Worm (Caenorhabditis elegans) whole organism, L2 larva: ENCODE measurements around the gene ins-13.
A peak's percentile ranks its signal among the peaks of the same experiment; 100 is the strongest.

Experiments
- F13H6.1 ChIP-seq: sonication (generic microtip); optimal IDR thresholded peaks from 2 replicates; lab custom pipeline; 2016; ENCODE audit warnings: missing genetic modification characterization, missing compliant biosample characterization
- R02D3.7 ChIP-seq: fragments of 150-350 bp; optimal IDR thresholded peaks from 2 replicates; lab custom pipeline; 2014; ENCODE audit warnings: missing biosample characterization, missing genetic modification characterization
- Y55F3AM.14 ChIP-seq: fragments of 200-800 bp; sonication (Bioruptor generic); optimal IDR thresholded peaks from 2 replicates; lab custom pipeline; 2018; ENCODE audit warnings: mild to moderate bottlenecking, missing genetic modification characterization, missing compliant biosample characterization
- ZK546.5 ChIP-seq: sonication (generic microtip); optimal IDR thresholded peaks from 2 replicates; lab custom pipeline; 2017; ENCODE audit warnings: missing biosample characterization, missing genetic modification characterization
- alr-1 ChIP-seq: fragments of 150-350 bp; optimal IDR thresholded peaks from 2 replicates; lab custom pipeline; 2014; ENCODE audit warnings: missing biosample characterization, missing genetic modification characterization
- aly-2 ChIP-seq: fragments of 150-350 bp; optimal IDR thresholded peaks from 2 replicates; lab custom pipeline; 2014; ENCODE audit warnings: missing biosample characterization, missing genetic modification characterization
- blmp-1 ChIP-seq: sonication (generic microtip); optimal IDR thresholded peaks from 2 replicates; lab custom pipeline; 2017; ENCODE audit warnings: missing genetic modification characterization, mild to moderate bottlenecking, missing compliant biosample characterization, antibody characterized with exemption, moderate library complexity; ENCODE audit not compliant: insufficient read depth
- ceh-16 ChIP-seq: fragments of 150-350 bp; optimal IDR thresholded peaks from 2 replicates; lab custom pipeline; 2014; ENCODE audit warnings: missing biosample characterization, missing genetic modification characterization
- crh-2 ChIP-seq: sonication (generic microtip); optimal IDR thresholded peaks from 2 replicates; lab custom pipeline; 2017; ENCODE audit warnings: missing biosample characterization, missing genetic modification characterization
- dmd-4 ChIP-seq: sonication (generic microtip); optimal IDR thresholded peaks from 2 replicates; lab custom pipeline; 2017; ENCODE audit warnings: missing biosample characterization, missing genetic modification characterization
- egl-27 ChIP-seq: sonication (generic microtip); optimal IDR thresholded peaks from 3 replicates; lab custom pipeline; 2017; ENCODE audit warnings: missing biosample characterization, missing genetic modification reagents, missing genetic modification characterization
- fos-1 ChIP-seq: fragments of 150-350 bp; optimal IDR thresholded peaks from 2 replicates; lab custom pipeline; 2014; ENCODE audit warnings: missing biosample characterization, missing genetic modification characterization
- gmeb-1 ChIP-seq: fragments of 150-350 bp; optimal IDR thresholded peaks from 2 replicates; lab custom pipeline; 2014; ENCODE audit warnings: missing biosample characterization, missing genetic modification characterization
- lin-39 ChIP-seq: fragments of 150-350 bp; optimal IDR thresholded peaks from 2 replicates; lab custom pipeline; 2014; ENCODE audit warnings: missing biosample characterization, missing genetic modification reagents, missing genetic modification characterization
- lsy-2 ChIP-seq, 2 experiments: fragments of 150-350 bp in 1 of 2; sonication (generic microtip) in 1 of 2; optimal IDR thresholded peaks; 2 replicates each; lab custom pipeline; 2014 to 2017; ENCODE audit warnings: missing biosample characterization in 2 of 2, missing genetic modification characterization in 2 of 2
- mab-5 ChIP-seq: fragments of 150-350 bp; optimal IDR thresholded peaks from 2 replicates; lab custom pipeline; 2014; ENCODE audit warnings: missing biosample characterization, missing genetic modification characterization
- mbf-1 ChIP-seq: sonication (generic microtip); optimal IDR thresholded peaks from 2 replicates; lab custom pipeline; 2017; ENCODE audit warnings: missing biosample characterization, missing genetic modification characterization
- mdl-1 ChIP-seq, 2 experiments: fragments of 150-350 bp in 1 of 2; sonication (generic microtip) in 1 of 2; optimal IDR thresholded peaks; 2 replicates each; lab custom pipeline; 2017; ENCODE audit warnings: missing biosample characterization in 2 of 2, missing genetic modification characterization in 2 of 2
- nhr-10 ChIP-seq: sonication (generic microtip); optimal IDR thresholded peaks from 2 replicates; lab custom pipeline; 2017; ENCODE audit warnings: missing biosample characterization, missing genetic modification characterization
- nhr-129 ChIP-seq: fragments of 150-350 bp; optimal IDR thresholded peaks from 2 replicates; lab custom pipeline; 2014; ENCODE audit warnings: missing biosample characterization, missing genetic modification characterization
- nhr-21 ChIP-seq: fragments of 150-350 bp; optimal IDR thresholded peaks from 2 replicates; lab custom pipeline; 2014; ENCODE audit warnings: missing biosample characterization, missing genetic modification characterization
- nhr-23 ChIP-seq: fragments of 150-350 bp; optimal IDR thresholded peaks from 2 replicates; lab custom pipeline; 2014; ENCODE audit warnings: missing biosample characterization, missing genetic modification reagents, missing genetic modification characterization
- nhr-25 ChIP-seq: fragments of 150-350 bp; sonication (generic microtip); optimal IDR thresholded peaks from 3 replicates; lab custom pipeline; 2014; ENCODE audit warnings: missing biosample characterization, missing genetic modification characterization
- nhr-6 ChIP-seq: fragments of 150-350 bp; optimal IDR thresholded peaks from 2 replicates; lab custom pipeline; 2014; ENCODE audit warnings: missing biosample characterization, missing genetic modification characterization
- nhr-77 ChIP-seq: fragments of 150-350 bp; optimal IDR thresholded peaks from 2 replicates; lab custom pipeline; 2014; ENCODE audit warnings: missing biosample characterization, missing genetic modification characterization
- sem-4 ChIP-seq: fragments of 150-350 bp; optimal IDR thresholded peaks from 2 replicates; lab custom pipeline; 2014; ENCODE audit warnings: missing biosample characterization, missing genetic modification reagents, missing genetic modification characterization
- skn-1 ChIP-seq: sonication (generic microtip); optimal IDR thresholded peaks from 2 replicates; lab custom pipeline; 2017; ENCODE audit warnings: missing biosample characterization, missing genetic modification characterization
- sma-3 ChIP-seq: sonication (generic microtip); optimal IDR thresholded peaks from 2 replicates; lab custom pipeline; 2016; ENCODE audit warnings: missing genetic modification reagents, missing genetic modification characterization, missing compliant biosample characterization
- sma-9 ChIP-seq, 2 experiments: fragments of 150-350 bp in 1 of 2; sonication (generic microtip) in 1 of 2; optimal IDR thresholded peaks; 2 replicates each; lab custom pipeline; 2014 to 2016; ENCODE audit warnings: missing genetic modification characterization in 2 of 2, mild to moderate bottlenecking in 1 of 2, missing biosample characterization in 1 of 2, missing compliant biosample characterization in 1 of 2, missing genetic modification reagents in 1 of 2, moderate library complexity in 1 of 2
- snpc-4 ChIP-seq: fragments of 150-350 bp; optimal IDR thresholded peaks from 2 replicates; lab custom pipeline; 2014; ENCODE audit warnings: missing biosample characterization, missing genetic modification characterization
- unc-39 ChIP-seq: fragments of 150-350 bp; optimal IDR thresholded peaks from 2 replicates; lab custom pipeline; 2014; ENCODE audit warnings: missing biosample characterization, missing genetic modification characterization
- unc-62 ChIP-seq: fragments of 150-350 bp; optimal IDR thresholded peaks from 2 replicates; lab custom pipeline; 2014; ENCODE audit warnings: missing biosample characterization, missing genetic modification reagents, missing genetic modification characterization
- zag-1 ChIP-seq: fragments of 150-350 bp; optimal IDR thresholded peaks from 2 replicates; lab custom pipeline; 2014; ENCODE audit warnings: missing biosample characterization, missing genetic modification characterization
- ztf-4 ChIP-seq: fragments of 150-350 bp; optimal IDR thresholded peaks from 2 replicates; lab custom pipeline; 2014; ENCODE audit warnings: missing biosample characterization, missing genetic modification characterization

Gene ins-13

DNA sequence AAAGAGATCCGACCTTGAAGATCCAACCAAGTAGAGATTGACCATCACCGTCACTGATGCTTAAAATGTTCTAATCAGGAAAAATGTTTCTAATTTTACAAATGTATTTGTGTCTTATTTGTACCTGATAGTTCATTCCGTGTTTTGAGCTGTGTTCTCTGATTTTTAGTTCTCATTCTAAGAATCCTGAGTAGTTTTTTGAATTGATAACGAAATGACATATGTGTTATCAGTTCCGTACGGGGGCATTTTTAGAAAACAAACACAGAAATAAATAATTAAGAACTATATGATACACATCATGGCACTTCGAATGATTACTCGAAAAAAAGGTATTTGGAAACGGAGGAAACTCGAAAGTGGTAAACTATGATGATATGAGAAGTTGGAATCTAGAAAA is 10.9 kb upstream of the ins-13 start:
- TF ChIP-seq dmd-4 (tag; lab: Kevin White, UChicago): no peak
- no peak for TF ChIP-seq crh-2 (tag; lab: Kevin White, UChicago)
- no peak for TF ChIP-seq skn-1 (tag; lab: Kevin White, UChicago)
- TF ChIP-seq mbf-1 (tag; lab: Kevin White, UChicago): no peak

- TF ChIP-seq gmeb-1 (tag; lab: Kevin White, UChicago) (no peak), R02D3.7 (no peak), ZK546.5 (tag; lab: Kevin White, UChicago) (no peak), zag-1 (no peak), nhr-129 (tag; lab: Kevin White, UChicago) (no peak), Y55F3AM.14 (GFP tag; lab: Kevin White, UChicago) (no peak), fos-1 (tag; lab: Kevin White, UChicago) (no peak), lin-39 (no peak), ztf-4 (tag; lab: Kevin White, UChicago) (no peak), nhr-10 (tag; lab: Kevin White, UChicago) (no peak), nhr-25 (no peak)
Measured at ce11 chrII:5554788-5555187, 10.1 kb upstream of the ins-13 start.

- TF ChIP-seq ZK546.5 (tag; lab: Kevin White, UChicago): no peak
- TF ChIP-seq unc-39 (tag; lab: Kevin White, UChicago): no peak
- no peak for TF ChIP-seq nhr-6
- TF ChIP-seq aly-2 (tag; lab: Kevin White, UChicago): no peak
- no peak for TF ChIP-seq skn-1 (tag; lab: Kevin White, UChicago)
- no peak for TF ChIP-seq ztf-4 (tag; lab: Kevin White, UChicago)
- TF ChIP-seq fos-1 (tag; lab: Kevin White, UChicago): no peak
- TF ChIP-seq sma-3 (GFP tag; lab: Kevin White, UChicago): no peak
- no peak for TF ChIP-seq lsy-2 (tag; optimal IDR thresholded peaks at IDR 0.05; lab: Kevin White, UChicago)
- no peak for TF ChIP-seq F13H6.1 (tag; lab: Kevin White, UChicago)
- no peak for TF ChIP-seq nhr-129 (tag; lab: Kevin White, UChicago)
- no peak for TF ChIP-seq nhr-77 (tag; lab: Kevin White, UChicago)
- TF ChIP-seq gmeb-1 (tag; lab: Kevin White, UChicago): no peak
- TF ChIP-seq mdl-1 (tag; optimal IDR thresholded peaks at IDR 0.05; lab: Kevin White, UChicago): no peak
- TF ChIP-seq sem-4: no peak
Measured at ce11 chrII:5554317-5554716, 9.7 kb upstream of the ins-13 start, which contains the start of gene ins-12. Gene ins-12 (plus strand): TSS chrII:5554617.

- TF ChIP-seq nhr-10 (tag; lab: Kevin White, UChicago): no peak
- no peak for TF ChIP-seq ceh-16
- no peak for TF ChIP-seq egl-27 (tag; lab: Kevin White, UChicago)
- TF ChIP-seq mdl-1 (tag; optimal IDR thresholded peaks at IDR 0.05; lab: Kevin White, UChicago): no peak
- TF ChIP-seq nhr-6: no peak
- TF ChIP-seq zag-1: no peak
- TF ChIP-seq snpc-4 (tag; lab: Kevin White, UChicago): no peak
- peak; percentile 64 for TF ChIP-seq fos-1 (tag; lab: Kevin White, UChicago)
- TF ChIP-seq mab-5 (tag; lab: Kevin White, UChicago): no peak
- TF ChIP-seq skn-1 (tag; lab: Kevin White, UChicago): no peak
- no peak for TF ChIP-seq sem-4
- TF ChIP-seq ztf-4 (tag; lab: Kevin White, UChicago): no peak
- TF ChIP-seq sma-9 (GFP tag; optimal IDR thresholded peaks at IDR 0.05; lab: Kevin White, UChicago): peak; percentile 59
- TF ChIP-seq sma-9 (tag; optimal IDR thresholded peaks at IDR 0.05; lab: Kevin White, UChicago): no peak
- TF ChIP-seq gmeb-1 (tag; lab: Kevin White, UChicago): no peak
- TF ChIP-seq crh-2 (tag; lab: Kevin White, UChicago): peak; percentile 19
- no peak for TF ChIP-seq nhr-129 (tag; lab: Kevin White, UChicago)
- TF ChIP-seq, all 48 proteins: peak for 3
Measured at ce11 chrII:5553531-5553930, 8.9 kb upstream of the ins-13 start.

- TF ChIP-seq crh-2 (tag; lab: Kevin White, UChicago): no peak
- TF ChIP-seq nhr-23 (tag; lab: Kevin White, UChicago): no peak
- TF ChIP-seq dmd-4 (tag; lab: Kevin White, UChicago): no peak
- TF ChIP-seq blmp-1 (tag; lab: Kevin White, UChicago): no peak
- TF ChIP-seq ztf-4 (tag; lab: Kevin White, UChicago): no peak
- no peak for TF ChIP-seq alr-1 (tag; lab: Kevin White, UChicago)
- no peak for TF ChIP-seq skn-1 (tag; lab: Kevin White, UChicago)
- TF ChIP-seq sma-9 (GFP tag; optimal IDR thresholded peaks at IDR 0.05; lab: Kevin White, UChicago): no peak
- TF ChIP-seq sma-9 (tag; optimal IDR thresholded peaks at IDR 0.05; lab: Kevin White, UChicago): no peak
- no peak for TF ChIP-seq unc-62 (GFP tag; lab: Kevin White, UChicago)
- TF ChIP-seq nhr-21 (tag; lab: Kevin White, UChicago): no peak
- TF ChIP-seq zag-1: no peak
- no peak for TF ChIP-seq nhr-25
Measured at ce11 chrII:5551517-5551916, 6.9 kb upstream of the ins-13 start, which contains the start of gene C17C3.5. Gene C17C3.5 (plus strand): TSS chrII:5551817.
